Worm (Caenorhabditis elegans): Measurements from ENCODE around the gene Y66H1A.5.

DNA sequence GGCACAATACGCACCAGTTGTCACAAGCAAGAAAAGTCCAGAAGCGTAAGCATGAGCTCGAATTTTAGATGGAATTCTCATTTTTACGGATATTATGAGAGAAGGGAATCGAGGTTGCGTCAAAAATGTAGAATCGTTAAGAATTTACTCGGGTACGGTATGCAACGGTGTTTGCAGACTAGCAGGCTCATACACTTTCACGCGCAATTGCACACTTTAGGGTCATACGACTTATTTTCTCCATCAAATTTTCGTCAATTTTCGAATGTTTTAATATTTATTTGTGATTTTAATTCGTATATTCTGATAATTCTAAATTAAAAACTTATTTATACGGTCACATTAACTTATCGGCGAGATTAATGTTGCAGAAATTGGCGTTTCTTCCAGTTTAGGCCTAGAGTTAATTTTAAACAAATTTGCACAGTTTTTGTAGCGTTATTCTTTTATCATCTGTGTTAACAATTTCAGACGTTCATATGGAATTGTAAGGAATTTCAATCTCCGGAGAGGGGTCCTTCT is 35.5 kb downstream of the Y66H1A.5 start, which contains the start of the genes T07A9.15 and nog-1:
- TF ChIP-seq aly-1 (tag; optimal IDR thresholded peaks at IDR 0.05) (no peak), flt-1 (GFP tag; IDR thresholded peaks at IDR 0.05) (no peak), ets-7 (tag; optimal IDR thresholded peaks at IDR 0.05) (no peak), hmbx-1 (tag; optimal IDR thresholded peaks at IDR 0.05) (no peak), hmg-4 (GFP tag; optimal IDR thresholded peaks at IDR 0.05) (no peak)
